Worm (Caenorhabditis elegans) whole organism, L4 larva: ENCODE measurements around the gene K02E2.7.
A peak's percentile ranks its signal among the peaks of the same experiment; 100 is the strongest.

Experiments
- D1046.2 ChIP-seq: fragments of 200-800 bp; sonication (Bioruptor generic); IDR thresholded peaks from 2 replicates; pipeline ENCODE4 v1.3.6; 2022; ENCODE audit warnings: missing genetic modification characterization, missing compliant biosample characterization
- F44E2.7 ChIP-seq: fragments of 200-800 bp; sonication (Bioruptor generic); IDR thresholded peaks from 2 replicates; pipeline ENCODE4 v2.1.2; 2022; ENCODE audit warnings: missing genetic modification characterization, missing compliant biosample characterization
- Y5F2A.4 ChIP-seq: fragments of 200-800 bp; sonication (Bioruptor generic); optimal IDR thresholded peaks from 2 replicates; lab custom pipeline; 2018; ENCODE audit warnings: mild to moderate bottlenecking, missing genetic modification characterization, missing compliant biosample characterization
- Y75B8A.6 ChIP-seq: fragments of 200-800 bp; sonication (Bioruptor generic); IDR thresholded peaks from 2 replicates; pipeline ENCODE4 v1.3.6; 2022; ENCODE audit warnings: missing genetic modification reagents, missing genetic modification characterization, missing compliant biosample characterization
- ZK337.2 ChIP-seq: fragments of 200-800 bp; sonication (Bioruptor generic); IDR thresholded peaks from 2 replicates; pipeline ENCODE4 v1.3.6; 2022; ENCODE audit warnings: missing genetic modification reagents, missing genetic modification characterization, missing compliant biosample characterization
- aha-1 ChIP-seq: fragments of 150-350 bp; peaks from one replicate; lab custom pipeline; 2014; ENCODE audit warnings: missing biosample characterization, missing genetic modification characterization
- arid-1 ChIP-seq: fragments of 200-800 bp; sonication (Bioruptor generic); conservative IDR thresholded peaks from 2 replicates; pipeline ENCODE4 v1.3.6; 2022; ENCODE audit warnings: missing genetic modification reagents, missing genetic modification characterization, missing compliant biosample characterization
- attf-4 ChIP-seq: sonication (generic microtip); optimal IDR thresholded peaks from 3 replicates; lab custom pipeline; 2017; ENCODE audit warnings: missing biosample characterization, missing genetic modification characterization
- ceh-20 ChIP-seq: fragments of 200-800 bp; sonication (Bioruptor generic); IDR thresholded peaks from 2 replicates; pipeline ENCODE4 v1.3.6; 2022; ENCODE audit warnings: missing genetic modification reagents, missing genetic modification characterization, missing compliant biosample characterization
- ceh-44 ChIP-seq: fragments of 200-800 bp; sonication (Bioruptor generic); IDR thresholded peaks from 2 replicates; pipeline ENCODE4 v1.3.6; 2022; ENCODE audit warnings: missing genetic modification reagents, missing genetic modification characterization, missing compliant biosample characterization
- ceh-82 ChIP-seq: sonication (generic microtip); optimal IDR thresholded peaks from 2 replicates; lab custom pipeline; 2017; ENCODE audit warnings: missing biosample characterization, missing genetic modification characterization
- daf-16 ChIP-seq, 3 experiments: sonication (generic microtip); optimal IDR thresholded peaks; 2 replicates each; lab custom pipeline; 2016 to 2017; ENCODE audit warnings: missing genetic modification characterization in 3 of 3, missing genetic modification reagents in 3 of 3, mild to moderate bottlenecking in 2 of 3, missing compliant biosample characterization in 2 of 3, missing biosample characterization in 1 of 3, moderate library complexity in 1 of 3
- duxl-1 ChIP-seq: sonication (generic microtip); optimal IDR thresholded peaks from 2 replicates; lab custom pipeline; 2016; ENCODE audit warnings: mild to moderate bottlenecking, missing genetic modification characterization, moderate library complexity, missing compliant biosample characterization; ENCODE audit not compliant: poor library complexity
- dve-1 ChIP-seq: sonication (generic microtip); optimal IDR thresholded peaks from 2 replicates; lab custom pipeline; 2017; ENCODE audit warnings: antibody characterized with exemption, mild to moderate bottlenecking, missing genetic modification characterization, missing compliant biosample characterization; ENCODE audit not compliant: insufficient read depth
- gei-8 ChIP-seq: fragments of 200-800 bp; sonication (Bioruptor generic); optimal IDR thresholded peaks from 2 replicates; lab custom pipeline; 2018; ENCODE audit warnings: mild to moderate bottlenecking, missing genetic modification characterization, missing compliant biosample characterization
- hlh-11 ChIP-seq: fragments of 200-800 bp; sonication (Bioruptor generic); optimal IDR thresholded peaks from 2 replicates; lab custom pipeline; 2018; ENCODE audit warnings: mild to moderate bottlenecking, missing genetic modification characterization, missing compliant biosample characterization
- hlh-30 ChIP-seq: sonication (generic microtip); optimal IDR thresholded peaks from 2 replicates; lab custom pipeline; 2017; ENCODE audit warnings: antibody characterized with exemption, mild to moderate bottlenecking, missing genetic modification characterization, missing compliant biosample characterization; ENCODE audit not compliant: insufficient read depth
- hmg-1.1 ChIP-seq: fragments of 200-800 bp; sonication (Bioruptor generic); IDR thresholded peaks from 2 replicates; pipeline ENCODE4 v1.3.6; 2022; ENCODE audit warnings: missing genetic modification reagents, missing genetic modification characterization, missing compliant biosample characterization
- jun-1 ChIP-seq: fragments of 150-350 bp; optimal IDR thresholded peaks from 2 replicates; lab custom pipeline; 2014; ENCODE audit warnings: missing biosample characterization, missing genetic modification reagents, missing genetic modification characterization
- lin-13 ChIP-seq: fragments of 150-350 bp; optimal IDR thresholded peaks from 2 replicates; lab custom pipeline; 2014; ENCODE audit warnings: missing biosample characterization, missing genetic modification reagents, missing genetic modification characterization
- lin-29 ChIP-seq: fragments of 200-800 bp; sonication (Bioruptor generic); IDR thresholded peaks from 2 replicates; pipeline ENCODE4 v1.3.6; 2022; ENCODE audit warnings: missing genetic modification reagents, missing genetic modification characterization, missing compliant biosample characterization
- lin-38 ChIP-seq: fragments of 200-800 bp; sonication (Bioruptor generic); IDR thresholded peaks from 2 replicates; pipeline ENCODE4 v1.3.6; 2022; ENCODE audit warnings: missing genetic modification reagents, missing genetic modification characterization, missing compliant biosample characterization
- lin-39 ChIP-seq: fragments of 150-350 bp; optimal IDR thresholded peaks from 2 replicates; lab custom pipeline; 2014; ENCODE audit warnings: missing biosample characterization, missing genetic modification reagents, missing genetic modification characterization
- lir-3 ChIP-seq: sonication (generic microtip); optimal IDR thresholded peaks from 2 replicates; lab custom pipeline; 2016; ENCODE audit warnings: mild to moderate bottlenecking, missing genetic modification characterization, missing compliant biosample characterization
- lsy-2 ChIP-seq, 2 experiments: fragments of 150-350 bp in 1 of 2; sonication (generic microtip) in 1 of 2; optimal IDR thresholded peaks; 2 replicates each; lab custom pipeline; 2014 to 2017; ENCODE audit warnings: missing biosample characterization in 2 of 2, missing genetic modification characterization in 2 of 2
- mep-1 ChIP-seq: fragments of 150-350 bp; sonication (generic microtip); optimal IDR thresholded peaks from 3 replicates; lab custom pipeline; 2014; ENCODE audit warnings: missing biosample characterization, missing genetic modification characterization
- mes-2 ChIP-seq: sonication (generic microtip); optimal IDR thresholded peaks from 2 replicates; lab custom pipeline; 2016; ENCODE audit warnings: missing genotype, mild to moderate bottlenecking, missing genetic modification characterization, missing compliant biosample characterization; ENCODE audit not compliant: poor library complexity, severe bottlenecking
- nhr-237 ChIP-seq: sonication (generic microtip); optimal IDR thresholded peaks from 2 replicates; lab custom pipeline; 2017; ENCODE audit warnings: missing biosample characterization, missing genetic modification characterization
- nhr-6 ChIP-seq: fragments of 150-350 bp; optimal IDR thresholded peaks from 2 replicates; lab custom pipeline; 2014; ENCODE audit warnings: missing biosample characterization, missing genetic modification characterization
- nhr-77 ChIP-seq: fragments of 150-350 bp; optimal IDR thresholded peaks from 2 replicates; lab custom pipeline; 2014; ENCODE audit warnings: missing biosample characterization, missing genetic modification characterization
- pha-4 ChIP-seq, 2 experiments: fragments of 150-350 bp in 1 of 2; fragments of 200-800 bp in 1 of 2; sonication (Bioruptor generic) in 1 of 2; IDR thresholded peaks in 1 of 2; optimal IDR thresholded peaks in 1 of 2; 2 replicates each; pipeline versions ENCODE4 v1.3.6 to Lab custom; 2014 to 2022; ENCODE audit warnings: missing genetic modification characterization in 2 of 2, missing genetic modification reagents in 2 of 2, missing biosample characterization in 1 of 2, missing compliant biosample characterization in 1 of 2
- php-3 ChIP-seq: fragments of 200-800 bp; sonication (Bioruptor generic); IDR thresholded peaks from 2 replicates; pipeline ENCODE4 v1.3.6; 2022; ENCODE audit warnings: missing genetic modification reagents, missing genetic modification characterization, missing compliant biosample characterization
- rbr-2 ChIP-seq: sonication (generic microtip); optimal IDR thresholded peaks from 2 replicates; lab custom pipeline; 2016; ENCODE audit warnings: missing genotype, missing genetic modification characterization, missing compliant biosample characterization
- saeg-2 ChIP-seq: fragments of 200-800 bp; sonication (Bioruptor generic); IDR thresholded peaks from 2 replicates; pipeline ENCODE4 v1.3.6; 2022; ENCODE audit warnings: missing genetic modification reagents, missing genetic modification characterization, missing compliant biosample characterization
- set-16 ChIP-seq: fragments of 200-800 bp; sonication (Bioruptor generic); IDR thresholded peaks from 2 replicates; pipeline ENCODE4 v1.3.6; 2022; ENCODE audit warnings: missing genetic modification reagents, missing genetic modification characterization, missing compliant biosample characterization
- snpc-1.2 ChIP-seq: fragments of 200-800 bp; sonication (Bioruptor generic); IDR thresholded peaks from 2 replicates; pipeline ENCODE4 v1.3.6; 2022; ENCODE audit warnings: missing genetic modification reagents, missing genetic modification characterization, missing compliant biosample characterization
- snpc-4 ChIP-seq: fragments of 150-350 bp; optimal IDR thresholded peaks from 2 replicates; lab custom pipeline; 2014; ENCODE audit warnings: missing biosample characterization, missing genetic modification characterization
- spr-1 ChIP-seq: sonication (generic microtip); optimal IDR thresholded peaks from 2 replicates; lab custom pipeline; 2016; ENCODE audit warnings: mild to moderate bottlenecking, missing genetic modification characterization, missing compliant biosample characterization
- spr-3 ChIP-seq: fragments of 200-800 bp; sonication (Bioruptor generic); optimal IDR thresholded peaks from 2 replicates; lab custom pipeline; 2018; ENCODE audit warnings: mild to moderate bottlenecking, missing genetic modification characterization, missing compliant biosample characterization
- tra-1 ChIP-seq: fragments of 200-800 bp; sonication (Bioruptor generic); IDR thresholded peaks from 2 replicates; pipeline ENCODE4 v1.3.6; 2022; ENCODE audit warnings: missing genetic modification reagents, missing genetic modification characterization, missing compliant biosample characterization
- unc-39 ChIP-seq: sonication (generic microtip); optimal IDR thresholded peaks from 2 replicates; lab custom pipeline; 2017; ENCODE audit warnings: missing biosample characterization, missing genetic modification characterization
- unc-62 ChIP-seq, 3 experiments: fragments of 150-350 bp in 1 of 3; sonication (generic microtip); optimal IDR thresholded peaks in 2 of 3; peaks in 1 of 3; 1 replicate in 1 of 3; 2 replicates in 2 of 3; lab custom pipeline; 2014 to 2017; ENCODE audit warnings: missing biosample characterization in 3 of 3, missing genetic modification characterization in 3 of 3, missing genetic modification reagents in 3 of 3, missing genotype in 1 of 3
- vab-7 ChIP-seq: fragments of 200-800 bp; sonication (Bioruptor generic); IDR thresholded peaks from 2 replicates; pipeline ENCODE4 v1.3.6; 2022; ENCODE audit warnings: missing genetic modification reagents, missing genetic modification characterization, missing compliant biosample characterization
- zip-11 ChIP-seq: fragments of 200-800 bp; sonication (Bioruptor generic); IDR thresholded peaks from 2 replicates; pipeline ENCODE4 v1.3.6; 2022; ENCODE audit warnings: missing genetic modification characterization, missing compliant biosample characterization
- zip-2 ChIP-seq: fragments of 150-350 bp; optimal IDR thresholded peaks from 2 replicates; lab custom pipeline; 2014; ENCODE audit warnings: missing biosample characterization, missing genetic modification characterization
- ztf-11 ChIP-seq: fragments of 150-350 bp; optimal IDR thresholded peaks from 2 replicates; lab custom pipeline; 2014; ENCODE audit warnings: missing biosample characterization, missing genetic modification characterization
- ztf-7 ChIP-seq: fragments of 150-350 bp; optimal IDR thresholded peaks from 2 replicates; lab custom pipeline; 2014; ENCODE audit warnings: missing biosample characterization, missing genetic modification characterization

The K02E2.7 gene

ce11 chrV:20416790-20417189 is 29.9 kb upstream of the K02E2.7 start (continued):
- peak; percentile 36 for TF ChIP-seq hlh-30
- TF ChIP-seq spr-3 (GFP tag; lab: Kevin White, UChicago): no peak
- no peak for TF ChIP-seq saeg-2 (GFP tag; lab: Robert Waterston, UW)
- no peak for TF ChIP-seq ceh-44 (GFP tag; lab: Robert Waterston, UW)
- no peak for TF ChIP-seq lin-13 (GFP tag; lab: Kevin White, UChicago)
- no peak for TF ChIP-seq unc-39 (tag; lab: Kevin White, UChicago)
- no peak for TF ChIP-seq ceh-82 (tag; lab: Kevin White, UChicago)
- TF ChIP-seq ceh-20 (GFP tag; lab: Robert Waterston, UW): no peak
- no peak for TF ChIP-seq daf-16 (GFP tag; optimal IDR thresholded peaks at IDR 0.05; lab: Kevin White, UChicago)
- TF ChIP-seq daf-16 (tag; optimal IDR thresholded peaks at IDR 0.05; lab: Kevin White, UChicago): peak; percentile 84
- TF ChIP-seq lir-3: no peak
- TF ChIP-seq lsy-2 (tag; optimal IDR thresholded peaks at IDR 0.05; lab: Kevin White, UChicago): no peak
- TF ChIP-seq mes-2: no peak
- TF ChIP-seq mep-1 (tag; lab: Kevin White, UChicago): no peak
- no peak for TF ChIP-seq duxl-1 (tag; lab: Kevin White, UChicago)
- no peak for TF ChIP-seq F44E2.7 (GFP tag; lab: Robert Waterston, UW)
- no peak for TF ChIP-seq Y75B8A.6 (GFP tag; lab: Robert Waterston, UW)
- TF ChIP-seq php-3 (GFP tag; lab: Robert Waterston, UW): peak; percentile 78
- TF ChIP-seq lin-39 (tag; lab: Kevin White, UChicago): no peak
- no peak for TF ChIP-seq nhr-237 (tag; lab: Kevin White, UChicago)
- no peak for TF ChIP-seq hmg-1.1 (GFP tag; lab: Robert Waterston, UW)
- TF ChIP-seq pha-4 (GFP tag; IDR thresholded peaks at IDR 0.05; lab: Robert Waterston, UW): no peak
- no peak for TF ChIP-seq pha-4 (tag; optimal IDR thresholded peaks at IDR 0.05; lab: Kevin White, UChicago)
- no peak for TF ChIP-seq snpc-1.2 (GFP tag; lab: Robert Waterston, UW)
- no peak for TF ChIP-seq spr-1 (tag; lab: Kevin White, UChicago)
- TF ChIP-seq nhr-77: no peak
- no peak for TF ChIP-seq D1046.2 (GFP tag; lab: Robert Waterston, UW)
- TF ChIP-seq hlh-11: peak; percentile 63
- TF ChIP-seq zip-11 (GFP tag; lab: Robert Waterston, UW): no peak

DNA sequence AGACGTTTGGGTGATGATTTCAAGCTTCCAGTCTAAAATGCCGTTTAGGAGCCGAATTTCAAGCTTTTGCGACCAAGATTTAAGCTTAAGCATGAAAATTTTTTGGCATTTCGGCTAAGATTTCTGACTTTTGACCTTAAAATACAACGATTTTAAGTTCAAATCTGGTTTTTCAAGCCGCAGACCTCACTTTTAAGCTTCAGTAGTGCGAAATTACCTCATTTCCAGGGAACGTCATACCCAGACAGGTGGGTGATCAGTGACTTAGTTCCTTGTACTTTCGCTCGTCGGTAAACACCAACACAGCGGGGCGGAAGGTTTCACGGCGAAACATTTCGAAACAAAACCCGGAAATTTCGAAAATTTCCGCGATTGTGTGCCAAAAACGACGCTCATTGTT is 29.5 kb upstream of the K02E2.7 start:
- TF ChIP-seq tra-1 (GFP tag; lab: Robert Waterston, UW) (no peak), aha-1 (tag; lab: Kevin White, UChicago) (peak; percentile 75)

ce11 chrV:20415415-20415814 is 28.6 kb upstream of the K02E2.7 start:
- TF ChIP-seq rbr-2 (no peak), zip-2 (no peak), hmg-1.1 (GFP tag; lab: Robert Waterston, UW) (0 out of 2 replicates have a peak, but pooled peaks have one; percentile 29), ztf-7 (tag; lab: Kevin White, UChicago) (no peak), Y5F2A.4 (GFP tag; lab: Kevin White, UChicago) (no peak), jun-1 (no peak), daf-16 (GFP tag; optimal IDR thresholded peaks at IDR 0.05; lab: Kevin White, UChicago) (no peak), daf-16 (tag; optimal IDR thresholded peaks at IDR 0.05; lab: Kevin White, UChicago) (peak; percentile 26), lin-29 (GFP tag; lab: Robert Waterston, UW) (no peak), tra-1 (GFP tag; lab: Robert Waterston, UW) (no peak), ZK337.2 (GFP tag; lab: Robert Waterston, UW) (no peak), ztf-11 (no peak), gei-8 (GFP tag; lab: Kevin White, UChicago) (no peak), nhr-237 (tag; lab: Kevin White, UChicago) (no peak), set-16 (GFP tag; lab: Robert Waterston, UW) (no peak), arid-1 (no peak), lin-38 (no peak), attf-4 (tag; lab: Kevin White, UChicago) (no peak), nhr-6 (tag; lab: Kevin White, UChicago) (no peak), ceh-20 (GFP tag; lab: Robert Waterston, UW) (no peak), unc-62 (GFP tag; optimal IDR thresholded peaks at IDR 0.05 in 1 of 2; lab: Kevin White, UChicago) (peak in 1 of 2 experiments; percentile 73), unc-62 (tag; optimal IDR thresholded peaks at IDR 0.05; lab: Kevin White, UChicago) (no peak), dve-1 (tag; lab: Kevin White, UChicago) (peak; percentile 11), vab-7 (GFP tag; lab: Robert Waterston, UW) (no peak), snpc-4 (tag; lab: Kevin White, UChicago) (no peak)
